Fruit fly (Drosophila melanogaster) whole organism, embryonic: ENCODE measurements around the gene CG14017.

Experiments
- CG1024 ChIP-seq: fragments of 200-800 bp; sonication (Bioruptor generic); IDR thresholded peaks from 2 replicates; pipeline ENCODE4 v1.3.6; 2022; ENCODE audit warnings: missing biosample characterization, missing genetic modification characterization
- CG10274 ChIP-seq: fragments of 200-800 bp; sonication (Bioruptor generic); optimal IDR thresholded peaks from 3 replicates; lab custom pipeline; 2017; ENCODE audit warnings: missing biosample characterization, mild to moderate bottlenecking, missing genetic modification characterization
- CG11247 ChIP-seq: fragments of 200-800 bp; sonication (Bioruptor generic); IDR thresholded peaks from 2 replicates; pipeline ENCODE4 v1.3.6; 2022; ENCODE audit warnings: missing biosample characterization, missing genetic modification characterization
- CG11696 ChIP-seq: fragments of 200-800 bp; sonication (Bioruptor generic); IDR thresholded peaks from 2 replicates; pipeline ENCODE4 v1.3.6; 2022; ENCODE audit warnings: missing biosample characterization, missing genetic modification characterization
- CG12659 ChIP-seq: fragments of 200-800 bp; sonication (Bioruptor generic); optimal IDR thresholded peaks from 3 replicates; lab custom pipeline; 2017; ENCODE audit warnings: mild to moderate bottlenecking, missing biosample characterization, missing genetic modification reagents, missing genetic modification characterization
- CG12769 ChIP-seq: fragments of 200-800 bp; sonication (Bioruptor generic); optimal IDR thresholded peaks from 2 replicates; lab custom pipeline; 2019; ENCODE audit warnings: missing biosample characterization, mild to moderate bottlenecking, missing genetic modification characterization, moderate library complexity
- CG13424 ChIP-seq: fragments of 200-800 bp; sonication (Bioruptor generic); optimal IDR thresholded peaks from 2 replicates; lab custom pipeline; 2019; ENCODE audit warnings: missing biosample characterization, mild to moderate bottlenecking, missing genetic modification characterization, moderate library complexity
- CG14710 ChIP-seq: fragments of 200-800 bp; sonication (Bioruptor generic); optimal IDR thresholded peaks from 3 replicates; lab custom pipeline; 2019; ENCODE audit warnings: missing biosample characterization, mild to moderate bottlenecking, missing genetic modification characterization, moderate library complexity
- CG17361 ChIP-seq: fragments of 200-800 bp; sonication (Bioruptor generic); IDR thresholded peaks from 3 replicates; pipeline ENCODE4 v1.3.6; 2022; ENCODE audit warnings: missing biosample characterization, missing genetic modification characterization
- CG17385 ChIP-seq: fragments of 200-800 bp; sonication (Bioruptor generic); optimal IDR thresholded peaks from 3 replicates; lab custom pipeline; 2018; ENCODE audit warnings: missing biosample characterization, mild to moderate bottlenecking, missing genetic modification characterization
- CG17829 ChIP-seq: fragments of 200-800 bp; optimal IDR thresholded peaks from 2 replicates; lab custom pipeline; 2019; ENCODE audit warnings: missing biosample characterization, mild to moderate bottlenecking, missing genetic modification characterization, moderate library complexity
- CG18599 ChIP-seq: fragments of 200-800 bp; sonication (Bioruptor generic); optimal IDR thresholded peaks from 3 replicates; lab custom pipeline; 2017; ENCODE audit warnings: missing biosample characterization, missing genetic modification characterization, mild to moderate bottlenecking, moderate library complexity, missing genetic modification reagents
- CG2889 ChIP-seq: fragments of 200-800 bp; sonication (Bioruptor generic); IDR thresholded peaks from 3 replicates; pipeline ENCODE4 v1.3.6; 2022; ENCODE audit warnings: missing biosample characterization, missing genetic modification characterization
- CG34376 ChIP-seq: fragments of 200-800 bp; sonication (Bioruptor generic); optimal IDR thresholded peaks from 2 replicates; lab custom pipeline; 2018; ENCODE audit warnings: missing biosample characterization, mild to moderate bottlenecking, missing genetic modification characterization
- CG4404 ChIP-seq: fragments of 200-800 bp; sonication (Bioruptor generic); IDR thresholded peaks from 2 replicates; pipeline ENCODE4 v1.3.6; 2022; ENCODE audit warnings: missing biosample characterization, missing genetic modification characterization
- CG6854 ChIP-seq: fragments of 200-800 bp; sonication (Bioruptor generic); optimal IDR thresholded peaks from 3 replicates; lab custom pipeline; 2017; ENCODE audit warnings: missing biosample characterization, mild to moderate bottlenecking, missing genetic modification characterization
- CG8944 ChIP-seq: fragments of 200-800 bp; sonication (Bioruptor generic); optimal IDR thresholded peaks from 3 replicates; lab custom pipeline; 2016; ENCODE audit warnings: missing biosample characterization, missing genetic modification characterization
- CG9609 ChIP-seq: fragments of 200-800 bp; sonication (Bioruptor generic); optimal IDR thresholded peaks from 3 replicates; lab custom pipeline; 2016; ENCODE audit warnings: missing biosample characterization, missing genetic modification characterization
- CG9817 ChIP-seq: fragments of 200-800 bp; sonication (Bioruptor generic); optimal IDR thresholded peaks from 2 replicates; lab custom pipeline; 2018; ENCODE audit warnings: missing biosample characterization, mild to moderate bottlenecking, missing genetic modification characterization, moderate library complexity
- D19A ChIP-seq: fragments of 200-800 bp; optimal IDR thresholded peaks from 3 replicates; lab custom pipeline; 2019; ENCODE audit warnings: missing biosample characterization, mild to moderate bottlenecking, missing genetic modification characterization, moderate library complexity
- Ets65A ChIP-seq: fragments of 200-800 bp; sonication (Bioruptor generic); peaks from one replicate; lab custom pipeline; 2016; ENCODE audit warnings: missing biosample characterization, missing genetic modification characterization
- HHEX ChIP-seq: fragments of 200-800 bp; sonication (Bioruptor generic); optimal IDR thresholded peaks from 3 replicates; lab custom pipeline; 2017; ENCODE audit warnings: missing biosample characterization, mild to moderate bottlenecking, missing genetic modification characterization, missing genetic modification reagents
- HLH54F ChIP-seq: fragments of 200-800 bp; sonication (Bioruptor generic); optimal IDR thresholded peaks from 3 replicates; lab custom pipeline; 2016; ENCODE audit warnings: missing biosample characterization, missing genetic modification characterization
- Hr78 ChIP-seq, 2 experiments: fragments of 200-800 bp in 1 of 2; fragments of >200 bp in 1 of 2; sonication (Bioruptor generic) in 1 of 2; optimal IDR thresholded peaks; 2 replicates each; lab custom pipeline; 2017 to 2019; ENCODE audit warnings: missing biosample characterization in 2 of 2, missing genetic modification characterization in 2 of 2, mild to moderate bottlenecking in 1 of 2, moderate library complexity in 1 of 2
- Poxn ChIP-seq: fragments of 200-800 bp; sonication (Bioruptor generic); IDR thresholded peaks from 2 replicates; pipeline ENCODE4 v1.3.6; 2022; ENCODE audit warnings: missing biosample characterization, missing genetic modification characterization
- Sry-β ChIP-seq: fragments of 200-800 bp; sonication (Bioruptor generic); optimal IDR thresholded peaks from 2 replicates; lab custom pipeline; 2018; ENCODE audit warnings: missing biosample characterization, mild to moderate bottlenecking, missing genetic modification characterization, moderate library complexity
- Stat92E ChIP-seq, 3 experiments: fragments of >200 bp in 2 of 3; fragments of 200-800 bp in 1 of 3; sonication (Bioruptor generic) in 1 of 3; optimal IDR thresholded peaks; 2 replicates each; lab custom pipeline; 2017 to 2019; ENCODE audit warnings: missing biosample characterization in 3 of 3, missing genetic modification characterization in 3 of 3, mild to moderate bottlenecking in 1 of 3, moderate library complexity in 1 of 3
- al ChIP-seq: fragments of 200-800 bp; sonication (Bioruptor generic); IDR thresholded peaks from 2 replicates; pipeline ENCODE4 v1.3.6; 2022; ENCODE audit warnings: missing biosample characterization, missing genetic modification characterization
- bab2 ChIP-seq: fragments of 200-800 bp; sonication (Bioruptor generic); optimal IDR thresholded peaks from 2 replicates; lab custom pipeline; 2016; ENCODE audit warnings: missing biosample characterization, missing genetic modification characterization
- br ChIP-seq: fragments of >200 bp; optimal IDR thresholded peaks from 2 replicates; lab custom pipeline; 2017
- cad ChIP-seq: fragments of >200 bp; optimal IDR thresholded peaks from 2 replicates; lab custom pipeline; 2017; ENCODE audit warnings: missing biosample characterization, missing genetic modification characterization
- cato ChIP-seq: fragments of 200-800 bp; sonication (Bioruptor generic); optimal IDR thresholded peaks from 2 replicates; lab custom pipeline; 2016; ENCODE audit warnings: missing biosample characterization, missing genetic modification characterization, borderline replicate concordance
- chn ChIP-seq: fragments of 200-800 bp; sonication (Bioruptor generic); optimal IDR thresholded peaks from 2 replicates; lab custom pipeline; 2016; ENCODE audit warnings: missing biosample characterization, missing genetic modification characterization
- cwo ChIP-seq: fragments of 200-800 bp; sonication (Bioruptor generic); optimal IDR thresholded peaks from 3 replicates; lab custom pipeline; 2017; ENCODE audit warnings: missing biosample characterization, missing genetic modification characterization, mild to moderate bottlenecking, moderate library complexity, missing genetic modification reagents
- dysf ChIP-seq: fragments of 200-800 bp; sonication (Bioruptor generic); IDR thresholded peaks from 3 replicates; pipeline ENCODE4 v1.3.6; 2022; ENCODE audit warnings: missing biosample characterization, missing genetic modification characterization
- esg ChIP-seq: fragments of 200-800 bp; sonication (Bioruptor generic); conservative IDR thresholded peaks from 2 replicates; pipeline ENCODE4 v1.3.6; 2022; ENCODE audit warnings: missing biosample characterization, missing genetic modification characterization
- fd102C ChIP-seq: fragments of 200-800 bp; sonication (Bioruptor generic); optimal IDR thresholded peaks from 2 replicates; lab custom pipeline; 2018; ENCODE audit warnings: missing biosample characterization, mild to moderate bottlenecking, missing genetic modification characterization, moderate library complexity
- ftz-f1 ChIP-seq: fragments of 200-800 bp; sonication (Bioruptor generic); optimal IDR thresholded peaks from 2 replicates; lab custom pipeline; 2016; ENCODE audit warnings: missing biosample characterization, missing genetic modification characterization
- gce ChIP-seq: fragments of 200-800 bp; sonication (Bioruptor generic); IDR thresholded peaks from 3 replicates; pipeline ENCODE4 v1.3.6; 2022; ENCODE audit warnings: missing biosample characterization, missing genetic modification characterization
- lilli ChIP-seq: fragments of 200-800 bp; sonication (Bioruptor generic); optimal IDR thresholded peaks from 3 replicates; lab custom pipeline; 2016; ENCODE audit warnings: missing biosample characterization, missing genetic modification characterization
- lmd ChIP-seq: fragments of 200-800 bp; sonication (Bioruptor generic); IDR thresholded peaks from 2 replicates; pipeline ENCODE4 v1.3.6; 2022; ENCODE audit warnings: missing biosample characterization, missing genetic modification characterization
- lola ChIP-seq, 3 experiments: fragments of >200 bp in 2 of 3; fragments of 200-800 bp in 1 of 3; sonication (Bioruptor generic) in 1 of 3; optimal IDR thresholded peaks; 2 replicates each; lab custom pipeline; 2017 to 2019; ENCODE audit warnings: missing biosample characterization in 3 of 3, missing genetic modification characterization in 3 of 3, mild to moderate bottlenecking in 1 of 3, moderate library complexity in 1 of 3
- lov ChIP-seq, 2 experiments: fragments of 200-800 bp in 1 of 2; fragments of >200 bp in 1 of 2; sonication (Bioruptor generic) in 1 of 2; IDR thresholded peaks in 1 of 2; optimal IDR thresholded peaks in 1 of 2; 2 replicates in 1 of 2; 3 replicates in 1 of 2; pipeline versions ENCODE4 v1.3.6 to Lab custom; 2017 to 2022; ENCODE audit warnings: missing biosample characterization in 1 of 2, missing genetic modification characterization in 1 of 2
- prd ChIP-seq, 3 experiments: fragments of >200 bp in 2 of 3; fragments of 200-800 bp in 1 of 3; sonication (Bioruptor generic) in 1 of 3; optimal IDR thresholded peaks in 2 of 3; IDR thresholded peaks in 1 of 3; 2 replicates in 2 of 3; 3 replicates in 1 of 3; pipeline versions ENCODE4 v1.3.6 to Lab custom; 2017 to 2022; ENCODE audit warnings: missing biosample characterization in 1 of 3, missing genetic modification characterization in 1 of 3
- tgo ChIP-seq: fragments of 200-800 bp; sonication (Bioruptor generic); IDR thresholded peaks from 3 replicates; pipeline ENCODE4 v1.3.6; 2022; ENCODE audit warnings: missing biosample characterization, missing genetic modification characterization
- unpg ChIP-seq: fragments of 200-800 bp; sonication (Bioruptor generic); optimal IDR thresholded peaks from 3 replicates; lab custom pipeline; 2018; ENCODE audit warnings: missing biosample characterization, mild to moderate bottlenecking, missing genetic modification characterization, moderate library complexity
- zf30C ChIP-seq: fragments of 200-800 bp; sonication (Bioruptor generic); optimal IDR thresholded peaks from 3 replicates; lab custom pipeline; 2018; ENCODE audit warnings: missing biosample characterization, mild to moderate bottlenecking, missing genetic modification characterization

The CG14017 gene

DNA sequence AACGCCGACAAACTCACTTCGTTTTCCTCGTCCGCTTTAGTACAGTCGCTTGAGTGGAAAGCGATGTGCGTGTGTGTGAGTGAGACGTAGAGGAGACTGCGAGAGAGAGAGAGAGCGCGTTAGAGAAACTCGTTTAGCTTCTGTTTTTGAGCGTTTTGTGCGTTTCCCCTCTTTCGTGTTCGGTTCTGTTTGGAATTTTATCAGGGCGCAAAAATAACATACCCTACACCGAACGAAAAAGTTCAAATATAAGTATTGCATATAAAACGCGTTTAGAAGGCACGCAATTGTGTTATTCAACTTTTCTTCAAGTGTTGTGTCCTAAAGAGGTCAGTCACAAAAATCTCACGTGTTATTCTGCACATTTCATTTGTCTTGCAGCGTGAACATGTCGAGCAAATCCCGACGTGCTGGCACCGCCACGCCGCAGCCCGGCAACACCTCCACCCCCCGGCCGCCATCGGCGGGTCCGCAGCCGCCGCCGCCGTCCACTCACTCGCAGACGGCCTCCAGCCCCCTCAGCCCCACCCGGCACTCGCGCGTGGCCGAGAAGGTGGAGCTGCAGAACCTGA lies 10.7 kb upstream of the CG14017 start (continued):
- TF ChIP-seq CG13424 (tag; lab: Kevin White, UChicago) (peak; percentile 49), esg (GFP tag; lab: Robert Waterston, UW) (peak; percentile 7; the same call in 1 of the 2 replicates), CG8944 (no peak), CG9609 (GFP tag; lab: Kevin White, UChicago) (peak; percentile 43), cato (GFP tag; lab: Kevin White, UChicago) (no peak), cad (no peak), CG17385 (GFP tag; lab: Kevin White, UChicago) (peak; percentile 54), lov (optimal IDR thresholded peaks at IDR 0.05; lab: Kevin White, UChicago) (no peak), lov (GFP tag; IDR thresholded peaks at IDR 0.05; lab: Robert Waterston, UW) (0 out of 3 replicates have a peak, but pooled peaks have one; percentile 42), fd102C (GFP tag; lab: Kevin White, UChicago) (no peak), chn (GFP tag; lab: Kevin White, UChicago) (peak; percentile 11), CG11696 (GFP tag; lab: Robert Waterston, UW) (0 out of 2 replicates have a peak, but pooled peaks have one; percentile 23), CG18599 (GFP tag; lab: Kevin White, UChicago) (peak; percentile 74), Sry-β (GFP tag; lab: Kevin White, UChicago) (no peak), CG14710 (tag; lab: Kevin White, UChicago) (peak; percentile 4), CG12769 (no peak), D19A (tag; lab: Kevin White, UChicago) (peak; percentile 63), HHEX (GFP tag; lab: Kevin White, UChicago) (peak; percentile 43), al (GFP tag; lab: Robert Waterston, UW) (peak; percentile 30), ftz-f1 (peak; percentile 37), Stat92E (GFP tag; optimal IDR thresholded peaks at IDR 0.05; lab: Kevin White, UChicago) (no peak), prd (optimal IDR thresholded peaks at IDR 0.05; lab: Kevin White, UChicago) (no peak), prd (GFP tag; IDR thresholded peaks at IDR 0.05; lab: Robert Waterston, UW) (peak; percentile 57), zf30C (GFP tag; lab: Kevin White, UChicago) (peak; percentile 96), br (no peak), CG11247 (GFP tag; lab: Robert Waterston, UW) (no peak), dysf (GFP tag; lab: Robert Waterston, UW) (peak; percentile 71; the same call in 2 of the 3 replicates), CG17829 (tag; lab: Kevin White, UChicago) (peak; percentile 8), lilli (peak; percentile 71), HLH54F (GFP tag; lab: Kevin White, UChicago) (peak; percentile 34), CG12659 (GFP tag; lab: Kevin White, UChicago) (peak; percentile 37), Ets65A (GFP tag; lab: Kevin White, UChicago) (peak; percentile 78), lmd (GFP tag; lab: Robert Waterston, UW) (peak; percentile 38; the same call in 1 of the 2 replicates), CG9817 (tag; lab: Kevin White, UChicago) (peak; percentile 27), CG34376 (GFP tag; lab: Kevin White, UChicago) (peak; percentile 27), cwo (GFP tag; lab: Kevin White, UChicago) (peak; percentile 86), CG10274 (GFP tag; lab: Kevin White, UChicago) (peak; percentile 73), Hr78 (GFP tag; optimal IDR thresholded peaks at IDR 0.05; lab: Kevin White, UChicago) (peak in 1 of 2 experiments; percentile 34), lola (GFP tag; optimal IDR thresholded peaks at IDR 0.05; lab: Kevin White, UChicago) (no peak), CG17361 (0 out of 3 replicates have a peak, but pooled peaks have one; percentile 22), tgo (peak; percentile 57; the same call in 2 of the 3 replicates), gce (GFP tag; lab: Robert Waterston, UW) (peak; percentile 36; the same call in 1 of the 3 replicates), CG2889 (GFP tag; lab: Robert Waterston, UW) (0 out of 3 replicates have a peak, but pooled peaks have one; percentile 32), unpg (peak; percentile 59), CG6854 (GFP tag; lab: Kevin White, UChicago) (peak; percentile 58), CG1024 (GFP tag; lab: Robert Waterston, UW) (0 out of 2 replicates have a peak, but pooled peaks have one; percentile 6), CG4404 (GFP tag; lab: Robert Waterston, UW) (0 out of 2 replicates have a peak, but pooled peaks have one; percentile 23), bab2 (GFP tag; lab: Kevin White, UChicago) (peak; percentile 61), Poxn (GFP tag; lab: Robert Waterston, UW) (0 out of 2 replicates have a peak, but pooled peaks have one; percentile 39)
